Worm (Caenorhabditis elegans): ENCODE measurements around the gene fbxa-115.

DNA sequence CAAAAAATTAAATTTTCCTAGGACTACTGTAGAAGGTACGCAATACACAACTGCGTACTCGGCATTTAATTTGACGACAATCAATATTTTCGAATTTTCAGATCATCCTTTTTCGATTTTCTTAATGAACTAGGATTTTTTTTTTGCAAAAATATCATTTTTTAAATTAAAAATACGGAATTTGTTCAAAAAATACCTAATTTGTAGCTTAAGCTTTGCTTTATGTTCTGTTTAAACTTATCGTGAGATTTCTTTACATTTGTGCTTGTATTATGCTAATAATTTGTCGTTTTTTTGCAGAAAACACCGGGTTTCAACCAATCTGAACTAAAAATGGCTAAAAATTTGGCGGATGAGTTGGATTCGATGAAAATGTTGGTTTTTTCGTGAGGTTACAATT, 4.7 kb upstream of the fbxa-115 start, which contains the start of gene ftr-1:
- TF ChIP-seq dmd-9 (GFP tag; IDR thresholded peaks at IDR 0.05) (no peak), lsy-2 (tag; optimal IDR thresholded peaks at IDR 0.05) (no peak), lin-38 (GFP tag; IDR thresholded peaks at IDR 0.05) (no peak), nhr-25 (tag; optimal IDR thresholded peaks at IDR 0.05; ENCODE audit: borderline replicate concordance, insufficient read depth) (no peak), hlh-30 (tag; optimal IDR thresholded peaks at IDR 0.05; ENCODE audit: insufficient read depth) (no peak), D1046.2 (GFP tag; IDR thresholded peaks at IDR 0.05) (no peak), ZK546.5 (tag; optimal IDR thresholded peaks at IDR 0.05) (no peak)

Measured in whole organism, L4 larva.